Fruit fly (Drosophila melanogaster) whole organism, larva: Measurements from ENCODE around the gene dsx.
A peak's percentile ranks its signal among the peaks of the same experiment; 100 is the strongest.

Experiments
- noc ChIP-seq: fragments of 200-800 bp; sonication (Bioruptor generic); optimal IDR thresholded peaks from 3 replicates; lab custom pipeline; 2019; ENCODE audit warnings: missing biosample characterization, mild to moderate bottlenecking, missing genetic modification characterization, moderate library complexity

Gene dsx

dm6 chr3R:7895457-7895856 lies 71.8 kb downstream of the dsx start:
- no peak for TF ChIP-seq noc

- TF ChIP-seq noc: no peak
Measured at dm6 chr3R:7894586-7894985, 72.6 kb downstream of the dsx start.

dm6 chr3R:7892246-7893000 lies 74.8 kb downstream of the dsx start:
- peak; percentile 67 for TF ChIP-seq noc

dm6 chr3R:7891031-7891430 lies 76.2 kb downstream of the dsx start, which contains the start of gene wtrw:
wtrw (plus strand) TSS chr3R:7891331.
- no peak for TF ChIP-seq noc

- peak; percentile 48 for TF ChIP-seq noc
Measured at dm6 chr3R:7886859-7887190, 80.4 kb downstream of the dsx start, which contains the start of gene ArgRS-m. ArgRS-m (plus strand) TSS chr3R:7887045.

- TF ChIP-seq noc: no peak
Measured at dm6 chr3R:7886167-7886858, 80.9 kb downstream of the dsx start, which contains the start of gene CG17816. CG17816 (minus strand) TSS chr3R:7886733.

dm6 chr3R:7884433-7884832 lies 82.8 kb downstream of the dsx start:
- no peak for TF ChIP-seq noc
